Fruit fly (Drosophila melanogaster): ENCODE measurements around the gene CG13056.

- TF ChIP-seq CTCF (optimal IDR thresholded peaks at IDR 0.05) (no peak), CG8478 (optimal IDR thresholded peaks at IDR 0.05) (no peak)
Observed at dm6 chr3L:16333013-16333412, at the start of gene CG13056.
